Worm (Caenorhabditis elegans) whole organism, L3 larva: ENCODE results near the gene Y43F8B.14.

Source experiments
- R02D3.7 ChIP-seq: fragments of 150-350 bp; optimal IDR thresholded peaks from 2 replicates; lab custom pipeline; 2014; ENCODE audit warnings: missing biosample characterization, missing genetic modification characterization
- ceh-16 ChIP-seq: sonication (generic microtip); optimal IDR thresholded peaks from 2 replicates; lab custom pipeline; 2017; ENCODE audit warnings: missing biosample characterization, missing genetic modification characterization
- daf-12 ChIP-seq: fragments of 150-350 bp; optimal IDR thresholded peaks from 2 replicates; lab custom pipeline; 2014; ENCODE audit warnings: missing biosample characterization, missing genetic modification reagents, missing genetic modification characterization
- elt-3 ChIP-seq, 3 experiments: fragments of 150-350 bp in 1 of 3; sonication (generic microtip) in 2 of 3; optimal IDR thresholded peaks; 2 replicates in 2 of 3; 4 replicates in 1 of 3; lab custom pipeline; 2014 to 2017; ENCODE audit warnings: missing biosample characterization in 3 of 3, missing genetic modification characterization in 3 of 3
- lin-39 ChIP-seq: fragments of 150-350 bp; optimal IDR thresholded peaks from 2 replicates; lab custom pipeline; 2018; ENCODE audit warnings: missing biosample characterization, missing genetic modification reagents, missing genetic modification characterization
- nhr-12 ChIP-seq: fragments of 150-350 bp; optimal IDR thresholded peaks from 2 replicates; lab custom pipeline; 2014; ENCODE audit warnings: missing biosample characterization, missing genetic modification characterization
- snpc-4 ChIP-seq: fragments of 150-350 bp; optimal IDR thresholded peaks from 2 replicates; lab custom pipeline; 2014; ENCODE audit warnings: missing biosample characterization, missing genetic modification characterization

DNA sequence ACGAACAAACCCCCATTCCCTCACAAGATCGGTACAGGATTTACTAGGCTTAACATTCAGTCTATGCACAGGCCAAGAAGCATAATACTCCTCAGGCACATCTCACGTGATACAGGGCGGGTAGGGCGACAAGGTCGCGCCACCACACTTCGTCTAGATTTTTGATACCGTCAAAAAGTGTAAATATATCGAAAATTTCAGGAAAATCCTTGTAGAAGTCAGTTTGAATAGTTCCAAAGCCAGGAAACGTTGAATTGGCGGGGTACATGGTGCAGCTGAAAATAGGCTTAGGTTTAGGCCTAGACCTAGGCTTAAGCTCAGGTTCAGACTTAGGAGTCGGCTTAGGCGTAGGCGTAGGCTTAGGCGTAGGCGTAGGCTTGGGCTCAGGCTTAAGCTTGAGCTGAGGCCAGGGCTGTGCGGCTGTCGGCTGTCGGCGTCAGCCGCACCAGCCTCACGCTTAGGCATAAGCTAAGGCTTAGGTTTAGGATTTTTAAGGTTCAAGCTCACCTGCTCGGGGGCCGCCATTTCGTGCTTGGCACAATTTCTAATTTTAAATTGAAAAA is 25.3 kb downstream of the Y43F8B.14 start:
- TF ChIP-seq elt-3 (tag; optimal IDR thresholded peaks at IDR 0.05; lab: Kevin White, UChicago) (no peak), nhr-12 (tag; lab: Kevin White, UChicago) (no peak), daf-12 (tag; lab: Kevin White, UChicago) (no peak), R02D3.7 (tag; lab: Kevin White, UChicago) (no peak), lin-39 (tag; lab: Kevin White, UChicago) (no peak), snpc-4 (tag; lab: Kevin White, UChicago) (no peak), ceh-16 (tag; lab: Kevin White, UChicago) (no peak)
